Fruit fly (Drosophila melanogaster): ENCODE measurements around the gene bond.

The bond gene

dm6 chr3R:22587419-22587963 is 37.0 kb downstream of the bond start, which contains the start of gene Efa6 (continued):
- peak; percentile 54 for TF ChIP-seq tin (GFP tag; optimal IDR thresholded peaks at IDR 0.05)
- peak; percentile 90 for TF ChIP-seq CG14710 (tag; optimal IDR thresholded peaks at IDR 0.05)
- TF ChIP-seq CG31224 (GFP tag; IDR thresholded peaks at IDR 0.05) = no peak
- TF ChIP-seq HLHmδ (GFP tag; optimal IDR thresholded peaks at IDR 0.05) = no peak
- TF ChIP-seq Rx (GFP tag; IDR thresholded peaks at IDR 0.05) = no peak
- peak; percentile 93 for TF ChIP-seq Sry-δ (GFP tag; optimal IDR thresholded peaks at IDR 0.05)
- no peak for TF ChIP-seq Six4 (GFP tag; optimal IDR thresholded peaks at IDR 0.05)
- TF ChIP-seq ken (GFP tag; IDR thresholded peaks at IDR 0.05) = no peak
- no peak for TF ChIP-seq GATAe (GFP tag; conservative IDR thresholded peaks at IDR 0.05)
- TF ChIP-seq Pdp1 (GFP tag; optimal IDR thresholded peaks at IDR 0.05) = peak in 1 of 2 experiments; percentile 54
- TF ChIP-seq jigr1 (GFP tag; IDR thresholded peaks at IDR 0.05) = no peak
- TF ChIP-seq pb (GFP tag; optimal IDR thresholded peaks at IDR 0.05) = peak; percentile 4
- TF ChIP-seq Doc3 (GFP tag; IDR thresholded peaks at IDR 0.05; ENCODE audit: partially characterized antibody) = peak; percentile 98
- no peak for TF ChIP-seq ash1 (GFP tag; optimal IDR thresholded peaks at IDR 0.05)
- TF ChIP-seq Ets65A (GFP tag) = peak; percentile 92
- no peak for TF ChIP-seq CG10366 (GFP tag; IDR thresholded peaks at IDR 0.05)
- no peak for TF ChIP-seq bowl (GFP tag; IDR thresholded peaks at IDR 0.05)
- peak; percentile 96 for TF ChIP-seq BEAF-32 (GFP tag; optimal IDR thresholded peaks at IDR 0.05)
- TF ChIP-seq lbe (GFP tag; optimal IDR thresholded peaks at IDR 0.05) = peak; percentile 49
- TF ChIP-seq cwo (GFP tag; optimal IDR thresholded peaks at IDR 0.05) = peak; percentile 4
- no peak for TF ChIP-seq zf30C (GFP tag; optimal IDR thresholded peaks at IDR 0.05)
- TF ChIP-seq sd (tag; optimal IDR thresholded peaks at IDR 0.05) = peak; percentile 79
- no peak for TF ChIP-seq C15 (GFP tag; IDR thresholded peaks at IDR 0.05)
- TF ChIP-seq H15 (GFP tag; IDR thresholded peaks at IDR 0.05) = no peak
- TF ChIP-seq Hr39 (optimal IDR thresholded peaks at IDR 0.05) = no peak
- no peak for TF ChIP-seq HHEX (GFP tag; optimal IDR thresholded peaks at IDR 0.05)
- TF ChIP-seq Hr51 (GFP tag; optimal IDR thresholded peaks at IDR 0.05) = peak in 1 of 2 experiments; percentile 8
- no peak for TF ChIP-seq MTF-1 (GFP tag; optimal IDR thresholded peaks at IDR 0.05; ENCODE audit: borderline replicate concordance)
- TF ChIP-seq CG10654 (GFP tag; optimal IDR thresholded peaks at IDR 0.05) = peak; percentile 19
- TF ChIP-seq Ravus (GFP tag; IDR thresholded peaks at IDR 0.05) = no peak
- no peak for TF ChIP-seq wek (GFP tag; optimal IDR thresholded peaks at IDR 0.05)
- no peak for TF ChIP-seq jing (GFP tag; optimal IDR thresholded peaks at IDR 0.05)
- TF ChIP-seq Fer2 (tag; optimal IDR thresholded peaks at IDR 0.05) = no peak
- TF ChIP-seq z (GFP tag; IDR thresholded peaks at IDR 0.05) = no peak
- peak; percentile 27 for TF ChIP-seq dmrt11E (tag; optimal IDR thresholded peaks at IDR 0.05)
- peak; percentile 17 for TF ChIP-seq ftz-f1 (GFP tag; optimal IDR thresholded peaks at IDR 0.05)
- peak; percentile 90 for TF ChIP-seq amos (GFP tag; IDR thresholded peaks at IDR 0.05; ENCODE audit: partially characterized antibody)
- TF ChIP-seq Opbp (GFP tag; IDR thresholded peaks at IDR 0.05; ENCODE audit: partially characterized antibody) = peak; percentile 86; the same call in 1 of the 3 replicates
- no peak for TF ChIP-seq CG10431 (GFP tag; optimal IDR thresholded peaks at IDR 0.05)
- no peak for TF ChIP-seq zfh1 (GFP tag; IDR thresholded peaks at IDR 0.05)
- TF ChIP-seq otp (GFP tag; IDR thresholded peaks at IDR 0.05) = no peak
- TF ChIP-seq dysf (GFP tag; IDR thresholded peaks at IDR 0.05) = no peak
- peak; percentile 98 for TF ChIP-seq sna (GFP tag; IDR thresholded peaks at IDR 0.05; ENCODE audit: partially characterized antibody)
- TF ChIP-seq chif (GFP tag; optimal IDR thresholded peaks at IDR 0.05) = peak in 1 of 2 experiments; percentile 14
- no peak; the same call in 2 of the 3 replicates for TF ChIP-seq CG34422 (GFP tag; IDR thresholded peaks at IDR 0.05)
- TF ChIP-seq ara (GFP tag; IDR thresholded peaks at IDR 0.05) = no peak
- peak; percentile 55 for TF ChIP-seq PHDP (tag; optimal IDR thresholded peaks at IDR 0.05)
- peak; percentile 86; the same call in 2 of the 3 replicates for TF ChIP-seq mld (GFP tag; IDR thresholded peaks at IDR 0.05; ENCODE audit: partially characterized antibody)
- TF ChIP-seq jumu (GFP tag; optimal IDR thresholded peaks at IDR 0.05) = peak; percentile 30
- TF ChIP-seq Max (GFP tag; optimal IDR thresholded peaks at IDR 0.05) = peak; percentile 64

Data from whole organism, embryonic.